Worm (Caenorhabditis elegans) whole organism, late embryonic: ENCODE results near the gene lips-7.

Source experiments
- K02D7.2 ChIP-seq: sonication (generic microtip); optimal IDR thresholded peaks from 2 replicates; lab custom pipeline; 2017; ENCODE audit warnings: mild to moderate bottlenecking, missing genetic modification characterization, missing compliant biosample characterization
- ahr-1 ChIP-seq: sonication (generic microtip); optimal IDR thresholded peaks from 2 replicates; lab custom pipeline; 2016; ENCODE audit warnings: missing genetic modification characterization, missing compliant biosample characterization
- dmd-4 ChIP-seq: sonication (generic microtip); optimal IDR thresholded peaks from 2 replicates; lab custom pipeline; 2016; ENCODE audit warnings: borderline replicate concordance, missing genetic modification characterization, missing compliant biosample characterization
- nhr-11 ChIP-seq: fragments of 150-350 bp; optimal IDR thresholded peaks from 2 replicates; lab custom pipeline; 2014; ENCODE audit warnings: missing biosample characterization, missing genetic modification characterization
- ttx-3 ChIP-seq: sonication (generic microtip); optimal IDR thresholded peaks from 2 replicates; lab custom pipeline; 2016; ENCODE audit warnings: missing genetic modification reagents, missing genetic modification characterization, missing compliant biosample characterization

ce11 chrII:506069-506468 lies 45.6 kb upstream of the lips-7 start:
- TF ChIP-seq ttx-3 (no peak), ahr-1 (tag; lab: Kevin White, UChicago) (no peak), K02D7.2 (tag; lab: Kevin White, UChicago) (no peak), nhr-11 (tag; lab: Kevin White, UChicago) (no peak), dmd-4 (tag; lab: Kevin White, UChicago) (no peak)
